Fruit fly (Drosophila melanogaster): ENCODE data around the gene Prp31.

dm6 chr3L:15143108-15143507 is 15.8 kb upstream of the Prp31 start:
- TF ChIP-seq CG10348 (GFP tag; IDR thresholded peaks at IDR 0.05) = no peak
- no peak for TF ChIP-seq CG12605 (GFP tag; IDR thresholded peaks at IDR 0.05)
- no peak for TF ChIP-seq CG8301 (tag; optimal IDR thresholded peaks at IDR 0.05)
- TF ChIP-seq CG32121 (GFP tag; IDR thresholded peaks at IDR 0.05) = no peak
- no peak for TF ChIP-seq CG9948 (tag; optimal IDR thresholded peaks at IDR 0.05)
- no peak for TF ChIP-seq D1 (tag; optimal IDR thresholded peaks at IDR 0.05)
- TF ChIP-seq CG13204 (GFP tag; optimal IDR thresholded peaks at IDR 0.05) = no peak
- no peak for TF ChIP-seq Pif1B (GFP tag; optimal IDR thresholded peaks at IDR 0.05)
- no peak for TF ChIP-seq CG17806 (tag; optimal IDR thresholded peaks at IDR 0.05)
- TF ChIP-seq CG34367 (tag; optimal IDR thresholded peaks at IDR 0.05) = no peak
- TF ChIP-seq gl (tag; optimal IDR thresholded peaks at IDR 0.05) = no peak
- no peak for TF ChIP-seq CG8159 (tag; optimal IDR thresholded peaks at IDR 0.05)
